Worm (Caenorhabditis elegans) whole organism, L2 larva: ENCODE measurements around the gene R04E5.7.

Experiments
- C34F6.9 ChIP-seq: fragments of 150-350 bp; optimal IDR thresholded peaks from 2 replicates; lab custom pipeline; 2014; ENCODE audit warnings: missing biosample characterization, missing genetic modification characterization
- F13H6.1 ChIP-seq: sonication (generic microtip); optimal IDR thresholded peaks from 2 replicates; lab custom pipeline; 2016; ENCODE audit warnings: missing genetic modification characterization, missing compliant biosample characterization
- R02D3.7 ChIP-seq: fragments of 150-350 bp; optimal IDR thresholded peaks from 2 replicates; lab custom pipeline; 2014; ENCODE audit warnings: missing biosample characterization, missing genetic modification characterization
- Y55F3AM.14 ChIP-seq: fragments of 200-800 bp; sonication (Bioruptor generic); optimal IDR thresholded peaks from 2 replicates; lab custom pipeline; 2018; ENCODE audit warnings: mild to moderate bottlenecking, missing genetic modification characterization, missing compliant biosample characterization
- ZK546.5 ChIP-seq: sonication (generic microtip); optimal IDR thresholded peaks from 2 replicates; lab custom pipeline; 2017; ENCODE audit warnings: missing biosample characterization, missing genetic modification characterization
- aly-2 ChIP-seq: fragments of 150-350 bp; optimal IDR thresholded peaks from 2 replicates; lab custom pipeline; 2014; ENCODE audit warnings: missing biosample characterization, missing genetic modification characterization
- ama-1 ChIP-seq: fragments of 150-350 bp; optimal IDR thresholded peaks from 2 replicates; lab custom pipeline; 2018; ENCODE audit warnings: inconsistent platforms
- ceh-16 ChIP-seq: fragments of 150-350 bp; optimal IDR thresholded peaks from 2 replicates; lab custom pipeline; 2014; ENCODE audit warnings: missing biosample characterization, missing genetic modification characterization
- ceh-82 ChIP-seq: fragments of 150-350 bp; optimal IDR thresholded peaks from 2 replicates; lab custom pipeline; 2014; ENCODE audit warnings: missing biosample characterization, missing genetic modification characterization
- crh-2 ChIP-seq: sonication (generic microtip); optimal IDR thresholded peaks from 2 replicates; lab custom pipeline; 2017; ENCODE audit warnings: missing biosample characterization, missing genetic modification characterization
- egl-27 ChIP-seq: sonication (generic microtip); optimal IDR thresholded peaks from 3 replicates; lab custom pipeline; 2017; ENCODE audit warnings: missing biosample characterization, missing genetic modification reagents, missing genetic modification characterization
- elt-1 ChIP-seq: fragments of 150-350 bp; optimal IDR thresholded peaks from 2 replicates; lab custom pipeline; 2014; ENCODE audit warnings: missing biosample characterization, missing genetic modification characterization
- elt-3 ChIP-seq: sonication (generic microtip); optimal IDR thresholded peaks from 2 replicates; lab custom pipeline; 2017; ENCODE audit warnings: missing biosample characterization, missing genetic modification characterization
- fos-1 ChIP-seq: fragments of 150-350 bp; optimal IDR thresholded peaks from 2 replicates; lab custom pipeline; 2014; ENCODE audit warnings: missing biosample characterization, missing genetic modification characterization
- gmeb-1 ChIP-seq: fragments of 150-350 bp; optimal IDR thresholded peaks from 2 replicates; lab custom pipeline; 2014; ENCODE audit warnings: missing biosample characterization, missing genetic modification characterization
- lsy-2 ChIP-seq, 2 experiments: fragments of 150-350 bp in 1 of 2; sonication (generic microtip) in 1 of 2; optimal IDR thresholded peaks; 2 replicates each; lab custom pipeline; 2014 to 2017; ENCODE audit warnings: missing biosample characterization in 2 of 2, missing genetic modification characterization in 2 of 2
- mdl-1 ChIP-seq, 2 experiments: fragments of 150-350 bp in 1 of 2; sonication (generic microtip) in 1 of 2; optimal IDR thresholded peaks; 2 replicates each; lab custom pipeline; 2017; ENCODE audit warnings: missing biosample characterization in 2 of 2, missing genetic modification characterization in 2 of 2
- nhr-10 ChIP-seq: sonication (generic microtip); optimal IDR thresholded peaks from 2 replicates; lab custom pipeline; 2017; ENCODE audit warnings: missing biosample characterization, missing genetic modification characterization
- nhr-11 ChIP-seq: fragments of 150-350 bp; optimal IDR thresholded peaks from 2 replicates; lab custom pipeline; 2014; ENCODE audit warnings: missing biosample characterization, missing genetic modification characterization
- nhr-12 ChIP-seq: fragments of 150-350 bp; optimal IDR thresholded peaks from 2 replicates; lab custom pipeline; 2014; ENCODE audit warnings: missing biosample characterization, missing genetic modification characterization
- nhr-129 ChIP-seq: fragments of 150-350 bp; optimal IDR thresholded peaks from 2 replicates; lab custom pipeline; 2014; ENCODE audit warnings: missing biosample characterization, missing genetic modification characterization
- nhr-21 ChIP-seq: fragments of 150-350 bp; optimal IDR thresholded peaks from 2 replicates; lab custom pipeline; 2014; ENCODE audit warnings: missing biosample characterization, missing genetic modification characterization
- nhr-23 ChIP-seq: fragments of 150-350 bp; optimal IDR thresholded peaks from 2 replicates; lab custom pipeline; 2014; ENCODE audit warnings: missing biosample characterization, missing genetic modification reagents, missing genetic modification characterization
- nhr-6 ChIP-seq: fragments of 150-350 bp; optimal IDR thresholded peaks from 2 replicates; lab custom pipeline; 2014; ENCODE audit warnings: missing biosample characterization, missing genetic modification characterization
- peb-1 ChIP-seq: fragments of 150-350 bp; optimal IDR thresholded peaks from 2 replicates; lab custom pipeline; 2014; ENCODE audit warnings: missing biosample characterization, missing genetic modification characterization
- sem-4 ChIP-seq: fragments of 150-350 bp; optimal IDR thresholded peaks from 2 replicates; lab custom pipeline; 2014; ENCODE audit warnings: missing biosample characterization, missing genetic modification reagents, missing genetic modification characterization
- skn-1 ChIP-seq: sonication (generic microtip); optimal IDR thresholded peaks from 2 replicates; lab custom pipeline; 2017; ENCODE audit warnings: missing biosample characterization, missing genetic modification characterization
- sma-3 ChIP-seq: sonication (generic microtip); optimal IDR thresholded peaks from 2 replicates; lab custom pipeline; 2016; ENCODE audit warnings: missing genetic modification reagents, missing genetic modification characterization, missing compliant biosample characterization
- sma-9 ChIP-seq, 2 experiments: fragments of 150-350 bp in 1 of 2; sonication (generic microtip) in 1 of 2; optimal IDR thresholded peaks; 2 replicates each; lab custom pipeline; 2014 to 2016; ENCODE audit warnings: missing genetic modification characterization in 2 of 2, mild to moderate bottlenecking in 1 of 2, missing biosample characterization in 1 of 2, missing compliant biosample characterization in 1 of 2, missing genetic modification reagents in 1 of 2, moderate library complexity in 1 of 2
- unc-39 ChIP-seq: fragments of 150-350 bp; optimal IDR thresholded peaks from 2 replicates; lab custom pipeline; 2014; ENCODE audit warnings: missing biosample characterization, missing genetic modification characterization
- unc-55 ChIP-seq: fragments of 150-350 bp; sonication (generic microtip); optimal IDR thresholded peaks from 3 replicates; lab custom pipeline; 2014; ENCODE audit warnings: missing biosample characterization, missing genetic modification reagents, missing genetic modification characterization
- unc-62 ChIP-seq: fragments of 150-350 bp; optimal IDR thresholded peaks from 2 replicates; lab custom pipeline; 2014; ENCODE audit warnings: missing biosample characterization, missing genetic modification reagents, missing genetic modification characterization
- zag-1 ChIP-seq: fragments of 150-350 bp; optimal IDR thresholded peaks from 2 replicates; lab custom pipeline; 2014; ENCODE audit warnings: missing biosample characterization, missing genetic modification characterization
- ztf-11 ChIP-seq: sonication (generic microtip); optimal IDR thresholded peaks from 2 replicates; lab custom pipeline; 2017; ENCODE audit warnings: missing biosample characterization, missing genetic modification characterization

The R04E5.7 gene

DNA sequence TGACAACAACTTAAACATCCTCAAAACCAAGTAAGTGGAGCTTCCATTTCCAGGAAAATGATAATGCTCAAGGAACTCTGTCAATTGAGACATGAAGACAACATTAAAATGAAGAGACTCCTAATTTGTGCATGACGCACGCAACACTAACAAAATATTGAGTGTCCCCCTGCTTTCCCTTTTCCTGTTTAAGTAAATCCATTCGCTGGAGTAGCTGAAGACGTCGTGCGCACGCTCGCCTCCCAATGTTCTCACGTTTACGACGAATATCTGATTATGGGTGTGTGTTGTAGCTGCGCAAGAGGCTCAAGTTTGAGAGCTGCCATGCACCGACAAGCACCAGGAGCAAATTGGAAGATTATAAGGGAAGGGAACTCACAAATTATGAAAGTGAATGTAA lies 3.9 kb upstream of the R04E5.7 start:
- TF ChIP-seq egl-27: peak; percentile 32
- TF ChIP-seq nhr-23 (tag; lab: Kevin White, UChicago): no peak
- TF ChIP-seq Y55F3AM.14 (GFP tag; lab: Kevin White, UChicago): no peak
- TF ChIP-seq nhr-12: no peak
- peak in 1 of 2 experiments; percentile 40 for TF ChIP-seq lsy-2 (tag; optimal IDR thresholded peaks at IDR 0.05; lab: Kevin White, UChicago)
- no peak for TF ChIP-seq sem-4 (tag; lab: Kevin White, UChicago)
- TF ChIP-seq ama-1 (lab: Kevin White, UChicago): no peak
- TF ChIP-seq sma-9 (GFP tag; optimal IDR thresholded peaks at IDR 0.05; lab: Kevin White, UChicago): peak; percentile 46
- TF ChIP-seq sma-9 (tag; optimal IDR thresholded peaks at IDR 0.05; lab: Kevin White, UChicago): no peak
- no peak for TF ChIP-seq nhr-6
- TF ChIP-seq ceh-82: no peak
- TF ChIP-seq zag-1: no peak
- TF ChIP-seq mdl-1 (tag; optimal IDR thresholded peaks at IDR 0.05; lab: Kevin White, UChicago): peak in 1 of 2 experiments; percentile 7
- TF ChIP-seq ceh-16 (tag; lab: Kevin White, UChicago): no peak
- no peak for TF ChIP-seq aly-2
- TF ChIP-seq nhr-129 (tag; lab: Kevin White, UChicago): no peak
- TF ChIP-seq ztf-11 (tag; lab: Kevin White, UChicago): no peak
- TF ChIP-seq ZK546.5 (tag; lab: Kevin White, UChicago): no peak
- peak; percentile 20 for TF ChIP-seq C34F6.9 (tag; lab: Kevin White, UChicago)

ce11 chrX:8800355-8800754 lies 3.3 kb upstream of the R04E5.7 start:
- no peak for TF ChIP-seq skn-1 (tag; lab: Kevin White, UChicago)
- TF ChIP-seq zag-1: no peak
- TF ChIP-seq R02D3.7 (tag; lab: Kevin White, UChicago): no peak
- no peak for TF ChIP-seq unc-39
- no peak for TF ChIP-seq ZK546.5 (tag; lab: Kevin White, UChicago)
- TF ChIP-seq sma-9 (GFP tag; optimal IDR thresholded peaks at IDR 0.05; lab: Kevin White, UChicago): no peak
- TF ChIP-seq sma-9 (tag; optimal IDR thresholded peaks at IDR 0.05; lab: Kevin White, UChicago): no peak
- TF ChIP-seq peb-1 (tag; lab: Kevin White, UChicago): no peak
- TF ChIP-seq gmeb-1 (tag; lab: Kevin White, UChicago): no peak
- TF ChIP-seq mdl-1 (tag; optimal IDR thresholded peaks at IDR 0.05; lab: Kevin White, UChicago): no peak

ce11 chrX:8799925-8800324 lies 2.9 kb upstream of the R04E5.7 start:
- TF ChIP-seq fos-1 (tag; lab: Kevin White, UChicago): no peak
- no peak for TF ChIP-seq unc-55 (GFP tag; lab: Kevin White, UChicago)
- no peak for TF ChIP-seq elt-3 (tag; lab: Kevin White, UChicago)
- TF ChIP-seq nhr-11 (tag; lab: Kevin White, UChicago): no peak
- no peak for TF ChIP-seq F13H6.1 (tag; lab: Kevin White, UChicago)
- no peak for TF ChIP-seq crh-2 (tag; lab: Kevin White, UChicago)
- no peak for TF ChIP-seq egl-27

DNA sequence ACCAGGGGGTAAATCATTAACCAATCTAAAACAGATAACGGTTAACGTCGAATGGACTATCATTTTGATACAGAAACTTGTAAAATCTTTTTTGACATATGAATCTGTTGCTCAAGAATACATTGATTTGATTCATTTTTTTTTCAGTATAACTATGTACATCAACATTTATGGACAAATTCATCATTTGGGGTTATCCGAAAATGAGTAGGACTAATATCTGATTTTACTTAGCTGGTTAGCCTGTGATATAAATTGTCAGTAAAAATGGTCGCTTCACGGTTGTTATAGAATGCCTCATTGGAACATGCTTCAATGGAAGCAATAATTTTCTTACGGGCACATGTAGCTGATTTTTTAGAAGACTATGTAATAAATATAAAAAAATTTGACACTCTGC lies 591 bp upstream of the R04E5.7 start:
- no peak for TF ChIP-seq unc-62 (GFP tag; lab: Kevin White, UChicago)
- TF ChIP-seq nhr-12: no peak
- TF ChIP-seq elt-1: no peak
- TF ChIP-seq ztf-11 (tag; lab: Kevin White, UChicago): no peak

DNA sequence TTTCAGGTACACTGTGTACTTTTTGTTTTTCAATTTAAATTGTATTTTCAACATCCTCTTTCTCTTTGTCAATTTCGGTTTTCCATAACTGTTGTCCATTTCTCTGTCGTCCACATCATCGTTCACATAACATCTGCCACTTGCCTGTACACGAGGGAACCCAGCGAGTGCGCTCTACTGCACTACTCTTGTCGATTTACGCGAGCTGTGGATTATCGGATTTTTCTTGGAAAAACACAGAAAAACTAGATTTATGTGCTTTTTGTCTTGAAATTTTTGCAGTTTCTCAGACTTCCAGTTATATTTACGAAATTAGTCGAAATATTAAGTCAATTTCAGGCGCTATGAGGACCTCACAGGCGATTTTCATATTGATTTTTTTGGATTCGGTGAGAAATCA lies 5.2 kb downstream of the R04E5.7 start, which contains the start of gene chup-1:
TSS of gene chup-1 (plus strand) at position 340 of the 400 bp plus-strand sequence.
- TF ChIP-seq R02D3.7 (tag; lab: Kevin White, UChicago) (peak; percentile 61), lsy-2 (tag; optimal IDR thresholded peaks at IDR 0.05; lab: Kevin White, UChicago) (peak in 1 of 2 experiments; percentile 49), fos-1 (tag; lab: Kevin White, UChicago) (peak; percentile 30), aly-2 (no peak), nhr-129 (tag; lab: Kevin White, UChicago) (peak; percentile 57), sma-3 (GFP tag; lab: Kevin White, UChicago) (peak; percentile 25), C34F6.9 (tag; lab: Kevin White, UChicago) (peak; percentile 24), nhr-12 (no peak), nhr-21 (tag; lab: Kevin White, UChicago) (peak; percentile 26), nhr-10 (tag; lab: Kevin White, UChicago) (no peak), unc-55 (GFP tag; lab: Kevin White, UChicago) (peak; percentile 46)
